Worm (Caenorhabditis elegans) whole organism, midembryonic: Measurements from ENCODE around the gene dgk-1.

Source experiments
- med-1 ChIP-seq: sonication (generic microtip); optimal IDR thresholded peaks from 2 replicates; lab custom pipeline; 2017; ENCODE audit warnings: missing genetic modification characterization, mild to moderate bottlenecking, missing compliant biosample characterization, antibody characterized with exemption, missing genetic modification reagents; ENCODE audit not compliant: insufficient read depth
- ztf-23 ChIP-seq: fragments of 200-800 bp; sonication (Bioruptor generic); IDR thresholded peaks from 2 replicates; pipeline ENCODE4 v1.3.6; 2022; ENCODE audit warnings: missing genetic modification reagents, missing genetic modification characterization, missing compliant biosample characterization

DNA sequence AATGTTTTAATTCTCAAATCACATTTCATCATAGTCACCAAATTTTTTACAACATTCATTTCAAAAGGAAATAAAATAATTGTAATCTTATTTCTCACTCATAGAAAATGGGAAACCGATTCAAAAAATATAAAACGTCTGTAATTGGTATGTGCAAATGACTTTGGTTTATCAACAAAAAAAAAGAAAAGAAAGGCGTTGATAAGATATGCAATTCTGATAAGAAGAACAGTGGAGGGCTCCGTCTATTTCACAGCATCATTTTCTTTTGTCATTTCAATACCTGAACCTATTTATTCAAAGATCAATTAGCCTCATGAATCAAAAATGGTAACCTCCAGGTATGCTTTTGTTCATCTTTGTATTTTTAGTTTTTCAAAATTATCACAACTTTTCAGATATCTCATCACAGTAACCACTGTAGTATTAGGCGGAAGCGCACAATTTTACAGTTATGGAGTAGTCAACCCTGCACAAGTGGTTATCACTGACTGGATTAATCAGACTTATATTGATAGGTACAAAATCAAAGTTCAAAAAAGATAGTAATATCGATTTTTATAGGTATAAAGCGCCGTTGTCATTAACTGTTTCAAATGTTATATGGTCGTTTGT is 52.9 kb downstream of the dgk-1 start, which contains the start of gene F53H8.3:
- TF ChIP-seq ztf-23 (no peak), med-1 (GFP tag; lab: Kevin White, UChicago) (no peak)
